Fruit fly (Drosophila melanogaster) whole organism, wandering third instar larva: Measurements from ENCODE around the gene CG8097.

ENCODE experiments used
- Abd-B ChIP-seq: fragments of >200 bp; optimal IDR thresholded peaks from 2 replicates; lab custom pipeline; 2017; ENCODE audit warnings: missing biosample characterization, missing genetic modification characterization
- CG9705 ChIP-seq: fragments of 200-800 bp; sonication (Bioruptor generic); optimal IDR thresholded peaks from 2 replicates; lab custom pipeline; 2018; ENCODE audit warnings: missing biosample characterization, mild to moderate bottlenecking, missing genetic modification characterization
- Dfd ChIP-seq: fragments of >200 bp; optimal IDR thresholded peaks from 2 replicates; lab custom pipeline; 2017; ENCODE audit warnings: missing biosample characterization, missing genetic modification characterization
- Dif ChIP-seq: fragments of 200-275, 200-300 bp; sonication (Bioruptor generic); optimal IDR thresholded peaks from 2 replicates; lab custom pipeline; 2018; ENCODE audit warnings: missing biosample characterization, missing genetic modification characterization; ENCODE audit not compliant: partially characterized antibody
- GATAd ChIP-seq: sonication (Bioruptor generic); optimal IDR thresholded peaks from 2 replicates; lab custom pipeline; 2016; ENCODE audit warnings: missing biosample characterization, missing genetic modification characterization
- HLH106 ChIP-seq: fragments of 200-800 bp; optimal IDR thresholded peaks from 3 replicates; lab custom pipeline; 2019; ENCODE audit warnings: missing biosample characterization, mild to moderate bottlenecking, missing genetic modification characterization, moderate library complexity
- Hnf4 ChIP-seq: fragments of 200-800 bp; sonication (Bioruptor generic); optimal IDR thresholded peaks from 2 replicates; lab custom pipeline; 2016; ENCODE audit warnings: missing biosample characterization, mild to moderate bottlenecking, missing genetic modification characterization
- Jra ChIP-seq: sonication (Bioruptor generic); optimal IDR thresholded peaks from 2 replicates; lab custom pipeline; 2016; ENCODE audit warnings: missing biosample characterization, missing genetic modification characterization
- Mio ChIP-seq: sonication (Bioruptor generic); optimal IDR thresholded peaks from 2 replicates; lab custom pipeline; 2016; ENCODE audit warnings: missing biosample characterization, missing genetic modification characterization
- Myc ChIP-seq: fragments of >200 bp; optimal IDR thresholded peaks from 2 replicates; lab custom pipeline; 2017
- N ChIP-seq: fragments of >200 bp; optimal IDR thresholded peaks from 2 replicates; lab custom pipeline; 2018; ENCODE audit warnings: missing biosample characterization, missing external identifiers, missing genetic modification characterization
- OdsH ChIP-seq: fragments of 200-800 bp; sonication (Bioruptor generic); optimal IDR thresholded peaks from 2 replicates; lab custom pipeline; 2016; ENCODE audit warnings: missing biosample characterization, mild to moderate bottlenecking, missing genetic modification characterization
- Sp1 ChIP-seq: fragments of 200-800 bp; sonication (Bioruptor generic); optimal IDR thresholded peaks from 3 replicates; lab custom pipeline; 2019; ENCODE audit warnings: missing biosample characterization, mild to moderate bottlenecking, missing genetic modification characterization, moderate library complexity
- Vsx2 ChIP-seq: fragments of 200-300, 225-300 bp; sonication (Bioruptor generic); optimal IDR thresholded peaks from 2 replicates; lab custom pipeline; 2018; ENCODE audit warnings: missing biosample characterization, missing genetic modification characterization; ENCODE audit not compliant: partially characterized antibody
- brk ChIP-seq: fragments of 200-800 bp; sonication (Bioruptor generic); optimal IDR thresholded peaks from 2 replicates; lab custom pipeline; 2016; ENCODE audit warnings: missing biosample characterization, mild to moderate bottlenecking, missing genetic modification characterization
- dl ChIP-seq, 2 experiments: fragments of 175-275, 200-275 bp in 1 of 2; fragments of 200-275 bp in 1 of 2; sonication (Bioruptor generic); optimal IDR thresholded peaks; lab custom pipeline; 2018; ENCODE audit warnings: mild to moderate bottlenecking in 2 of 2, missing biosample characterization in 2 of 2, missing genetic modification characterization in 2 of 2, moderate library complexity in 2 of 2; ENCODE audit not compliant: partially characterized antibody in 2 of 2, insufficient read depth in 1 of 2
- dsf ChIP-seq: sonication (Bioruptor generic); optimal IDR thresholded peaks from 2 replicates; lab custom pipeline; 2016; ENCODE audit warnings: missing biosample characterization, missing genetic modification characterization, borderline replicate concordance
- ey ChIP-seq: fragments of 200-800 bp; sonication (Bioruptor generic); optimal IDR thresholded peaks from 2 replicates; lab custom pipeline; 2016; ENCODE audit warnings: missing biosample characterization, missing genetic modification characterization
- foxo ChIP-seq, 2 experiments: fragments of 200-800 bp; sonication (Bioruptor generic); optimal IDR thresholded peaks; 2 replicates in 1 of 2; 3 replicates in 1 of 2; lab custom pipeline; 2016 to 2017; ENCODE audit warnings: missing biosample characterization in 2 of 2, missing genetic modification characterization in 2 of 2
- h ChIP-seq: fragments of 200-800 bp; sonication (Bioruptor generic); optimal IDR thresholded peaks from 3 replicates; lab custom pipeline; 2016; ENCODE audit warnings: missing biosample characterization, mild to moderate bottlenecking, missing genetic modification characterization
- lola ChIP-seq: fragments of >200 bp; optimal IDR thresholded peaks from 2 replicates; lab custom pipeline; 2017; ENCODE audit warnings: missing biosample characterization, missing genetic modification characterization
- psq ChIP-seq: fragments of 200-800 bp; sonication (Bioruptor generic); optimal IDR thresholded peaks from 3 replicates; lab custom pipeline; 2017; ENCODE audit warnings: missing biosample characterization, mild to moderate bottlenecking, missing genetic modification characterization, moderate library complexity
- rgr ChIP-seq: fragments of 200-800 bp; sonication (Bioruptor generic); optimal IDR thresholded peaks from 3 replicates; lab custom pipeline; 2016; ENCODE audit warnings: missing biosample characterization, mild to moderate bottlenecking, missing genetic modification characterization
- sage ChIP-seq: fragments of 200-800 bp; sonication (Bioruptor generic); optimal IDR thresholded peaks from 2 replicates; lab custom pipeline; 2016; ENCODE audit warnings: missing biosample characterization, mild to moderate bottlenecking, missing genetic modification characterization
- sv ChIP-seq: fragments of 200-800 bp; sonication (Bioruptor generic); optimal IDR thresholded peaks from 3 replicates; lab custom pipeline; 2016; ENCODE audit warnings: missing biosample characterization, missing genetic modification characterization
- tai ChIP-seq: sonication (Bioruptor generic); optimal IDR thresholded peaks from 2 replicates; lab custom pipeline; 2016; ENCODE audit warnings: missing biosample characterization, missing genetic modification characterization
- usp ChIP-seq: fragments of >200 bp; optimal IDR thresholded peaks from 2 replicates; lab custom pipeline; 2017; ENCODE audit warnings: missing biosample characterization, missing genetic modification characterization
- woc ChIP-seq: sonication (Bioruptor generic); optimal IDR thresholded peaks from 2 replicates; lab custom pipeline; 2016; ENCODE audit warnings: missing biosample characterization, mild to moderate bottlenecking, missing genetic modification characterization

CG8097 gene

dm6 chrX:15631465-15631864 is 48.5 kb downstream of the CG8097 start:
- TF ChIP-seq Dfd (no peak), sv (GFP tag; lab: Kevin White, UChicago) (no peak), HLH106 (tag; lab: Kevin White, UChicago) (no peak), h (no peak), tai (GFP tag; lab: Kevin White, UChicago) (no peak), Myc (lab: Kevin White, UChicago) (no peak), Abd-B (GFP tag; lab: Kevin White, UChicago) (no peak), usp (no peak), dsf (no peak), brk (GFP tag; lab: Kevin White, UChicago) (no peak), Jra (GFP tag; lab: Kevin White, UChicago) (no peak), OdsH (GFP tag; lab: Kevin White, UChicago) (no peak), GATAd (GFP tag; lab: Kevin White, UChicago) (no peak), sage (GFP tag; lab: Kevin White, UChicago) (no peak), Sp1 (GFP tag; lab: Kevin White, UChicago) (no peak), foxo (GFP tag; optimal IDR thresholded peaks at IDR 0.05; lab: Kevin White, UChicago) (no peak), Hnf4 (no peak), psq (GFP tag; lab: Kevin White, UChicago) (no peak), lola (no peak)
- TF ChIP-seq, all 38 proteins: peak for 0

- TF ChIP-seq h (no peak), ey (GFP tag; lab: Kevin White, UChicago) (no peak), psq (GFP tag; lab: Kevin White, UChicago) (no peak), woc (GFP tag; lab: Kevin White, UChicago) (no peak), Mio (no peak), rgr (no peak), Dif (GFP tag; lab: Kevin White, UChicago) (no peak), N (GFP tag; lab: Kevin White, UChicago) (no peak), Dfd (no peak), dl (GFP tag; optimal IDR thresholded peaks at IDR 0.05; lab: Kevin White, UChicago; ENCODE audit: insufficient read depth in 1 of 2, partially characterized antibody in 2 of 2) (no peak), Jra (GFP tag; lab: Kevin White, UChicago) (no peak), CG9705 (GFP tag; lab: Kevin White, UChicago) (no peak), Vsx2 (GFP tag; lab: Kevin White, UChicago) (no peak), sage (GFP tag; lab: Kevin White, UChicago) (no peak), foxo (GFP tag; optimal IDR thresholded peaks at IDR 0.05; lab: Kevin White, UChicago) (no peak), Myc (lab: Kevin White, UChicago) (no peak), usp (no peak)
These were observed 49.7 kb downstream of the CG8097 start for dm6 chrX:15632669-15633068.

dm6 chrX:15633313-15633727 is 50.4 kb downstream of the CG8097 start, which contains the start of gene sog:
TSS of gene sog (minus strand) at chrX:15633434.
- TF ChIP-seq Hnf4 (no peak), dsf (no peak), Dif (GFP tag; lab: Kevin White, UChicago) (peak; percentile 28)
